Worm (Caenorhabditis elegans): ENCODE measurements around the gene C04A11.5.

Gene C04A11.5

ce11 chrX:13646798-13647197, 17.6 kb upstream of the C04A11.5 start, which contains the start of gene acr-9:
TSS of gene acr-9 (minus strand) at chrX:13646898.
- TF ChIP-seq fos-1 (tag; optimal IDR thresholded peaks at IDR 0.05) = no peak
- peak in 1 of 2 experiments; percentile 37 for TF ChIP-seq unc-62 (GFP tag; optimal IDR thresholded peaks at IDR 0.05 in 1 of 2)
- TF ChIP-seq unc-62 (tag; optimal IDR thresholded peaks at IDR 0.05) = no peak
- no peak for TF ChIP-seq duxl-1 (tag; optimal IDR thresholded peaks at IDR 0.05; ENCODE audit: poor library complexity)

- TF ChIP-seq lin-1 (GFP tag; IDR thresholded peaks at IDR 0.05) = no peak
- no peak for TF ChIP-seq hif-1 (tag; optimal IDR thresholded peaks at IDR 0.05)
- no peak for TF ChIP-seq zfp-2 (tag; optimal IDR thresholded peaks at IDR 0.05)
- no peak for TF ChIP-seq madf-9 (GFP tag; conservative IDR thresholded peaks at IDR 0.05)
- TF ChIP-seq F37D6.2 (tag; optimal IDR thresholded peaks at IDR 0.05) = no peak
- no peak for TF ChIP-seq dmd-9 (GFP tag; IDR thresholded peaks at IDR 0.05)
- no peak for TF ChIP-seq nhr-41 (GFP tag; IDR thresholded peaks at IDR 0.05)
- TF ChIP-seq ceh-32 (tag; optimal IDR thresholded peaks at IDR 0.05; ENCODE audit: poor library complexity) = no peak
- no peak for TF ChIP-seq daf-8 (GFP tag; IDR thresholded peaks at IDR 0.05)
- TF ChIP-seq hlh-30 (tag; optimal IDR thresholded peaks at IDR 0.05; ENCODE audit: insufficient read depth) = no peak
- no peak for TF ChIP-seq ztf-7 (tag; optimal IDR thresholded peaks at IDR 0.05)
- TF ChIP-seq nhr-6 (tag; optimal IDR thresholded peaks at IDR 0.05) = no peak
- TF ChIP-seq T20F7.1 (GFP tag; optimal IDR thresholded peaks at IDR 0.05) = no peak
- no peak for TF ChIP-seq attf-4 (tag; optimal IDR thresholded peaks at IDR 0.05)
- TF ChIP-seq egl-43 (GFP tag; IDR thresholded peaks at IDR 0.05) = no peak
- no peak for TF ChIP-seq ceh-82 (tag; optimal IDR thresholded peaks at IDR 0.05)
- TF ChIP-seq snpc-1.2 (GFP tag; IDR thresholded peaks at IDR 0.05) = no peak
- no peak for TF ChIP-seq zfp-3 (GFP tag; conservative IDR thresholded peaks at IDR 0.05)
- TF ChIP-seq dmd-8 (GFP tag; IDR thresholded peaks at IDR 0.05) = no peak
These were observed 17.1 kb upstream of the C04A11.5 start, which contains the start of gene C40C9.3 for ce11 chrX:13647305-13647704. TSS of gene C40C9.3 (plus strand) at chrX:13647605.

- TF ChIP-seq Y105C5A.15 (GFP tag; IDR thresholded peaks at IDR 0.05) (no peak), set-16 (GFP tag; IDR thresholded peaks at IDR 0.05) (no peak), ctbp-1 (GFP tag; IDR thresholded peaks at IDR 0.05) (no peak), lin-39 (tag; optimal IDR thresholded peaks at IDR 0.05) (no peak), mes-2 (tag; optimal IDR thresholded peaks at IDR 0.05; ENCODE audit: poor library complexity, severe bottlenecking) (no peak), nhr-28 (tag; optimal IDR thresholded peaks at IDR 0.05) (no peak), lim-7 (GFP tag; IDR thresholded peaks at IDR 0.05) (no peak), nhr-10 (tag; optimal IDR thresholded peaks at IDR 0.05) (no peak), unc-39 (tag; optimal IDR thresholded peaks at IDR 0.05) (no peak), php-3 (GFP tag; IDR thresholded peaks at IDR 0.05) (no peak), hif-1 (tag; optimal IDR thresholded peaks at IDR 0.05) (no peak), daf-19 (GFP tag; conservative IDR thresholded peaks at IDR 0.05) (no peak), zip-11 (GFP tag; IDR thresholded peaks at IDR 0.05) (no peak), nhr-77 (tag; optimal IDR thresholded peaks at IDR 0.05) (no peak), dmd-9 (GFP tag; IDR thresholded peaks at IDR 0.05) (no peak), lin-1 (GFP tag; IDR thresholded peaks at IDR 0.05) (no peak), daf-16 (GFP tag; optimal IDR thresholded peaks at IDR 0.05) (no peak), daf-16 (tag; optimal IDR thresholded peaks at IDR 0.05) (no peak), R02D3.7 (tag; optimal IDR thresholded peaks at IDR 0.05) (no peak), attf-4 (tag; optimal IDR thresholded peaks at IDR 0.05) (no peak), spr-3 (GFP tag; optimal IDR thresholded peaks at IDR 0.05) (no peak)
These were observed 13.6 kb upstream of the C04A11.5 start, which contains the start of gene C40C9.4 for ce11 chrX:13650799-13651198. TSS of gene C40C9.4 (plus strand) at chrX:13651099.
